Fruit fly (Drosophila melanogaster) S2 (cell line): Measurements from ENCODE around the gene CG3610.
A peak's percentile ranks its signal among the peaks of the same experiment; 100 is the strongest.

Source experiments
- CG8478 ChIP-seq: fragments of >200 bp; optimal IDR thresholded peaks from 2 replicates; lab custom pipeline; 2018
- CTCF ChIP-seq, 2 experiments: fragments of >200 bp; optimal IDR thresholded peaks; 2 replicates each; lab custom pipeline; 2018

CG3610 gene

dm6 chr3R:14864819-14865218 is 20.0 kb downstream of the CG3610 start:
- TF ChIP-seq CG8478: no peak
- no peak for TF ChIP-seq CTCF (optimal IDR thresholded peaks at IDR 0.05; lab: Kevin White, UChicago)

dm6 chr3R:14873345-14873744 is 28.5 kb downstream of the CG3610 start:
- no peak for TF ChIP-seq CG8478
- TF ChIP-seq CTCF (optimal IDR thresholded peaks at IDR 0.05; lab: Kevin White, UChicago): no peak

DNA sequence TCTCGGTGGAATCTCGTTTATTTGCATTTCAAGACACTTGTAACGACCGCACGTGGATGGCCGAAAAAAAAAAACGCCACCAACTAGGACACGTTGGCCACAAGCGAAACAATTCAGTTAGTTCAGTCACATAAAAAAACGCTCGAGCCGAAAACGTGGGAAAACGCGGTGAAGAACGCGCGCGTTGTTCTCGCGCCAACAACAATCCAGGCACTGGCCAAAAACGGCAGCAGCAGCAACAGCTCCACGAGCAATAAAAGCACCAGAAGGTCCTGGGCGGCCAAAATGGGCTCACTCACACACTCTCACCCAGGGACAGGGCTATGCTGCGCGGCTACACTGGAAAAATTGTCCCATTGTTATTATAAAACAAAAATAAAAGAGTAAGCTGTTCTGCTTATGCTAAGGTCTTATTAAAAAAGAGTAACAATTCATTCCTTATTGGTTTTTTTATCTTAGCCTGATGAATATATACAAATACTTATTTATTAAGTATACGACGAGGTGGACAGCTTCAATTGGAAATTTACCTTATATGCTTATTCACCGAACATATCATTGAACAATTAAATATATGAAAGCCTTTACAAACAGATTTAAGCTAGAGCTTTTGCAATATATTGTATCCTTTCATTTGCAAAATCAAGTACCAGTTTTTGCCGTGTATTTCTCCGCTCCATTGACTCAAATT is 30.6 kb downstream of the CG3610 start, which contains the start of gene btsz:
btsz (minus strand) TSS at position 215 of the 691 bp plus-strand sequence.
- no peak for TF ChIP-seq CTCF (optimal IDR thresholded peaks at IDR 0.05; lab: Kevin White, UChicago)
- no peak for TF ChIP-seq CG8478

DNA sequence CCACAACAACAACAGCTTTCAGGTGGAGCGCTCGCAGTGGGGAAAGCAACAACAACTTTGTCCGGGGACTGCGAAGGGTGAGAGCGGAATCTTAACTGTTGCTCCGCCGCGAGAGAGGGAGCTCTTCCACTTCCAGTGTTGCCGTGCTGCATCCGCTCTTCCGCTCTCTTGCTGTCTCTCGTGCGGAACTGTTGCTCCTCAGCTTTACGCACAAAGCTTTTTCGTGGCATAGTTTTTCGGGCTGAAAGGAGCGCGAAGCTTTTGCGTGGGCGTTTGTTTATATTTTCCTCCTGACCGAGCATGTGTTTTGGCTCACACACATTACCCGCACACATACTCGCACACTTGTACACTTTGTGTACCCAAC is 31.1 kb downstream of the CG3610 start:
- TF ChIP-seq CG8478: no peak
- no peak for TF ChIP-seq CTCF (optimal IDR thresholded peaks at IDR 0.05; lab: Kevin White, UChicago)

DNA sequence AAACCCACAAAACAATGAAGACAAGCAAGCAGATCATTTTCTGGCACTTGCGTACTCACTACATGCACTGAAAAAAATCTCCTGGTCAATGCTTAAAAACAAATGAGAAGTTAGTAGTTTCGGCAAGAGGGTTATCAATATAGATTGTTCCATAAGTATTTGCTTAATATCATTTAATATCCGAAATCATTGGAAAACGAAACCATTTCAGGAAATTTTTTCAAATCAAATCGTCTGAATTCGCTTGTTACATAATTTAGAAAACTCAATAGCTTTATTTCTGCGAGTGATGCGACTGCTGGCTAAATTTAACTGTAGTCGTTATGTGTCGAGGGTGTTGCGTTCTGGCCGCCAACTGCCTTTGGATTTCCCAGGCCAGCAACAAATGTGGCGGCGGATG is 33.3 kb downstream of the CG3610 start:
- TF ChIP-seq CTCF (optimal IDR thresholded peaks at IDR 0.05; lab: Kevin White, UChicago) (no peak), CG8478 (no peak)

DNA sequence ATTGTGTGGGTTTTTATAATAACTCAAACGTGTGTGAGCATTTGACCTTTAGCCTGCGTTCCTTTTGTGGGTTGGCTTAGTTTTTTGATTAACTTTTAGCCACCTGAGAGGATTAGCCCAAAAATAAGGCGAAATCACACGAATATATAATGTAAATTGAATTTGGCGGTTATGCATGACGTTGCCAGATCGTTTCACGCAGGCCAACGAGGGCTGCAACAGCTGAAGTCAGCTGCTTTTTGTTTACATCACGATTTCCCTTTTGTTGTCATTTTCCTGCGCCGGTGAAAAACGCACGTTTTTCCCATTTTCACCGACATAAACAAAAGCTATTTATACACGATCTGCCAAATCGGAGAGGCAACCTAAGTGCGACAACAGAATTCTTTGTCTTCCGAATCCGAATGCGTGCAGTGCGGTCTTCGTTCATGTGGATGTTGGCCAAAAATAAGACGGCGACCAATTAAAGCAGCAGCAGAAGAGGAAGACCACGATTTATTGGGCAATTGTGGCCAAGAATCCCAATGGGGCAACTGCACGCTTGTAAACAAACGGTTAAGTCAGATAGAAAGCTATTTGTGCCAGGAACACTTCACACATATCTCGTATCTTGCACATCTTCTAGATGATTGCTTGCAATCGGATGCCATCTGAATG is 34.5 kb downstream of the CG3610 start, which contains the start of gene CG3631:
CG3631 (plus strand) TSS at position 251 of the 657 bp plus-strand sequence.
- TF ChIP-seq CTCF (optimal IDR thresholded peaks at IDR 0.05; lab: Kevin White, UChicago): no peak
- no peak for TF ChIP-seq CG8478

DNA sequence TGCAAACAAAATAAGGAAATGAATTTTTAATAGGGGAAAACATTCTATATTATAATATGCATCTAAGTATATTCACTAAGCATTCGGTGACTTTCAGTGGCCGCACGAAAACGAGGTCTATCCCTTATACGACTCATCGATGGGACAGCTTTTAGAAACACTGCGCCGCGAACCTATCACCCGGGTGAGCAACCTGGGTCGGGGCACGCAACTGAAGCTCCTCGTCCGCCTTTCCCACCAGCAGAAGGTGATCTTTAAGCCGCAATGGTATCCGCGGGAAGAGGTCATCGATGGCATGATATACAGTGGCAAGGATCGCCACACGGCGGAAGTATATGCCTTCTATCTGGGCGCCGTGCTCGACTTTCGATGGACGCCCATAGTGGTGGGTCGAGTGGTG is 36.0 kb downstream of the CG3610 start:
- TF ChIP-seq CG8478 (no peak), CTCF (optimal IDR thresholded peaks at IDR 0.05; lab: Kevin White, UChicago) (no peak)

DNA sequence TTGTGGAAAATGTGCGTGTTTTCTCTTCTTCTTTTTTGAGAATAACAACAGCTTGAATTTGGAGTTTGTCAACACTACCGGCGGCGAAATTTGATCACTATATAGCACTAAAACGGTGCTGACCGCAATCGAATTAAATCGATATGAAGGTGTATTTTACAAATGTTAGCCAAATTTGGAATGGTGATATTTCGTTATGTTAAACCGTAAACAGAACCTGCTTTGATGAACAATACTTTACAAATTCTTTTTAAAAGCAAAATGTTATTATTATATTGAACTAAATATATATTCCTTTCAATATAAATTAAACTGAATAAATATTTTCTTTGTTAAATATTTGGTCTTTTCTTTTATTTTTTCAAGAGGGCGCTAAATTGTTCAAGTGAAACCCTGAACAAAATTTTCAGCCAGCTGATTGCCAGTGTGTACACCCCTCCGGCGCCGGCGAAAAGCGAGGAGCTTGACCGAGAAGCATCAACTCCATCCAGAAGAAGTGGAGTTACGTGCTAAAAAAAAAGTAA is 41.2 kb downstream of the CG3610 start, which contains the start of the genes Rrp6, CG33331 and CG33332:
Rrp6 (minus strand) TSS at position 236 of the 524 bp plus-strand sequence.
CG33331 (plus strand) TSS at position 446 of the 524 bp plus-strand sequence.
CG33332 (plus strand) TSS at position 446 of the 524 bp plus-strand sequence.
- TF ChIP-seq CG8478 (no peak), CTCF (optimal IDR thresholded peaks at IDR 0.05; lab: Kevin White, UChicago) (no peak)

DNA sequence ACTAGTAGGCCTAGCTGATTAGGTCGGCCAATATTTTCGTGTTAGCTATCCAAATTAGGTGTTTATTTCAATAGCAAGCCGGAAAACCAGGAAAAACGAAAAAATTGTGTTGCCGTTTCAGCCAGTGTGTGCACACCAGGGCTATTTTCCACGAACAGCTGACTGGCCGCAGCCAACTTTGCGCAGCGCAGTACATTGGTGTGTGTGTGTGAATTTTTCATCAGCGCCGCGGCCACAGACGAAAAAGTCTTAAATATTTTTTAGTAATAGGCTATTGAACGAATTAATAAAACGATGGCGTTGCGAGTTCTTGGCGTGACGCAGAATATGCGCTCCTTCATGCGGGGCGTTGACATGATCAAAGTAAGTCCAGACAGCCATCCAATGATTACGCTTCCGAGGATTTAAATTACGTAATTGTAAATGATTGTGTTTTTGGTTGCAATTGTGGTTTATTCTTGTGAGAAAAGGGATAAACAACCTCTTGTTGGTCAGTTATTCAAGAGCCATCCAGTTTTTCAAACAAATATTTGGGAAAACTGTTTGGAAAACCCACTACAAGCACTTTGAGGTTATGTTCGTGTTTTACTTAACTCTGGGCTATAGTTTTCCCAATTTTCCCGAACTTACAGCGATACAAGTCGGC is 45.3 kb downstream of the CG3610 start, which contains the start of the genes CycC and UQCR-C1:
CycC (minus strand) TSS at position 142 of the 646 bp plus-strand sequence.
UQCR-C1 (plus strand) TSS at position 168 of the 646 bp plus-strand sequence.
- TF ChIP-seq CG8478 (no peak), CTCF (optimal IDR thresholded peaks at IDR 0.05; lab: Kevin White, UChicago) (no peak)

DNA sequence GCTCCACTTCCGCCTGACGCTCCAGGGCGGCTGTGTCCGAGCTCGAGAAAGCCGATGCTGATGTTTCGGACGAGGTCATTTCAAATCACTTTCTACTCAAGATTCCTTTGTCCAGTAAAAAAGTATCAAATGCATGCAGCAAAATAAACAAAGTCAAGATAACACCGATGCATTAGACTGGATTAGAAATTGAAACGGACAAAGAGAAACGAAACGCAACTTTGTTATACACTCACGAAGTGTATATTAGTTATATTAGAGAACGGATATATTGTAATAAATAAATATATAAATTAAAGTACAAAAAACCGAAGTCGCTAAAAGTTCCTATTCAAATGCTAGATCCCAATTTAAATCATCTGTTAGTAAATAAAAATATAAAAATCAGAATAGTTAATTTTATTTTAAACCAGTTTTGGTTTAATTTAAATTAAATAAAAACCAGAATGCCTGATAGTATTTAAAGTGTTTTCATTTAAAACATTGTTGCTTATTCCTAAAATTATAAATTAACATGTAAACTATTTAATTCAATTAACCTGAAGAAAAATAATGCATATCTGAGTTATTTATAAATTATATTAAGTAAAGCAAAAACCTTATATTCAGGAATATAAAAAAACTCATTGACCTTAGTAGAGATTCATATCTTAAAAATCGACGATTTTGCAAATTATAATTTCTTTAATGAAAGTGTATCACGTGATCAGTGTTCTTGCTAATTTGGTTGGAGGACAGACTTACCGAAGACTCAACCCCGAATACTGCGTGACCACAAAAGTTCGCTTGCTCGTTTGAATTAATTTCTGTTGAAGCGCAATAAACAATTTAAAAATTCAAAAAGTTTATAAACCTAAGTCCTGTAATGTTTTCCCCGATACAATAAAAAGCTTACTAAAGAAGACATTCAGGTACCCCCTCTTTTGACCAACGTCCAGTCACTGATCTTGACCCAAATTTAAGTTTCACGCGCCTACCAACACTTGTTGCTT is 49.2 kb downstream of the CG3610 start, which contains the start of gene Dph2:
Dph2 (minus strand) TSS at position 164 of the 992 bp plus-strand sequence.
- TF ChIP-seq CG8478 (no peak), CTCF (optimal IDR thresholded peaks at IDR 0.05; lab: Kevin White, UChicago) (peak; percentile 5 to 50)

dm6 chr3R:14894783-14894883 is 49.8 kb downstream of the CG3610 start, which contains the start of gene CG14860:
Gene CG14860, plus strand, starts transcription at chr3R:14894784.
- TF ChIP-seq CTCF (optimal IDR thresholded peaks at IDR 0.05; lab: Kevin White, UChicago) (no peak), CG8478 (no peak)
